Fruit fly (Drosophila melanogaster) whole organism, adult: ENCODE results near the gene rdhB.

Experiments used
- Clk ChIP-seq: fragments of 200-800 bp; sonication (Bioruptor generic); optimal IDR thresholded peaks from 2 replicates; lab custom pipeline; 2017; ENCODE audit warnings: missing biosample characterization, missing genetic modification characterization
- pad ChIP-seq: fragments of 200-800 bp; sonication (Bioruptor generic); optimal IDR thresholded peaks from 3 replicates; lab custom pipeline; 2017; ENCODE audit warnings: missing biosample characterization, missing genetic modification characterization, mild to moderate bottlenecking, moderate library complexity, missing genetic modification reagents

DNA sequence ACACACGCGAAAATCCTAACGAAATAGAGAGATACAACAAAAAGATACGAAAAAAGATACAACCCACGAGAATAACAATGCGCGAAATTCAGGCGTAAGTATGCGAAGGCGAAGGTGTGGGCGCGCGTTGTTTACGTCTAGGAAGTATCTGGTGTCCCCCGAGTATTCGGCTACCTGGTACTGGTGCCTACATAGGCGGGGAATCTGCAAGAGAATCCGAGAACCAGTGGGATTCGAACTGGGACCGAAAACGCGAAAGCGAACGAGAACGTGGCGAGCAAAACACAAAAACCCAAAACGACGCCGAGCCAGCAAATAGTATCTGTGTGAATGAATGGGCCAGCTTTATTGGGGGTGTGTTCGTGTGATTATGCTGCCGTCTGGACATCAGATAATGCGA is 38.6 kb downstream of the rdhB start:
- TF ChIP-seq Clk (GFP tag; lab: Kevin White, UChicago) = no peak
- no peak for TF ChIP-seq pad
